Fruit fly (Drosophila melanogaster) whole organism, embryonic: Measurements from ENCODE around the gene CG14960.

Experiments used
- ATbp ChIP-seq: fragments of 200-800 bp; sonication (Bioruptor generic); optimal IDR thresholded peaks from 2 replicates; lab custom pipeline; 2017; ENCODE audit warnings: missing biosample characterization, mild to moderate bottlenecking, missing genetic modification characterization, missing genetic modification reagents
- BtbVII ChIP-seq: fragments of 200-800 bp; sonication (Bioruptor generic); optimal IDR thresholded peaks from 3 replicates; lab custom pipeline; 2017; ENCODE audit warnings: missing biosample characterization, mild to moderate bottlenecking, missing genetic modification characterization
- CG10209 ChIP-seq: fragments of 200-800 bp; sonication (Bioruptor generic); optimal IDR thresholded peaks from 3 replicates; lab custom pipeline; 2017; ENCODE audit warnings: missing biosample characterization, mild to moderate bottlenecking, missing genetic modification characterization, missing genetic modification reagents
- CG17359 ChIP-seq: fragments of 200-800 bp; sonication (Bioruptor generic); optimal IDR thresholded peaks from 3 replicates; lab custom pipeline; 2018; ENCODE audit warnings: missing biosample characterization, mild to moderate bottlenecking, missing genetic modification characterization, moderate library complexity
- CG17361 ChIP-seq: fragments of 200-800 bp; sonication (Bioruptor generic); IDR thresholded peaks from 3 replicates; pipeline ENCODE4 v1.3.6; 2022; ENCODE audit warnings: missing biosample characterization, missing genetic modification characterization
- CG17385 ChIP-seq: fragments of 200-800 bp; sonication (Bioruptor generic); optimal IDR thresholded peaks from 3 replicates; lab custom pipeline; 2018; ENCODE audit warnings: missing biosample characterization, mild to moderate bottlenecking, missing genetic modification characterization
- CG17829 ChIP-seq: fragments of 200-800 bp; optimal IDR thresholded peaks from 2 replicates; lab custom pipeline; 2019; ENCODE audit warnings: missing biosample characterization, mild to moderate bottlenecking, missing genetic modification characterization, moderate library complexity
- CG3065 ChIP-seq: fragments of 200-800 bp; sonication (Bioruptor generic); optimal IDR thresholded peaks from 2 replicates; lab custom pipeline; 2016; ENCODE audit warnings: missing biosample characterization, missing genetic modification characterization
- CG34376 ChIP-seq: fragments of 200-800 bp; sonication (Bioruptor generic); optimal IDR thresholded peaks from 2 replicates; lab custom pipeline; 2018; ENCODE audit warnings: missing biosample characterization, mild to moderate bottlenecking, missing genetic modification characterization
- CG7839 ChIP-seq: fragments of 200-800 bp; sonication (Bioruptor generic); optimal IDR thresholded peaks from 3 replicates; lab custom pipeline; 2018; ENCODE audit warnings: missing biosample characterization, mild to moderate bottlenecking, missing genetic modification characterization, moderate library complexity
- CG7963 ChIP-seq: fragments of 200-800 bp; sonication (Bioruptor generic); IDR thresholded peaks from 3 replicates; pipeline ENCODE4 v1.3.6; 2022; ENCODE audit warnings: missing biosample characterization, missing genetic modification characterization; ENCODE audit not compliant: partially characterized antibody
- CG8924 ChIP-seq: fragments of 200-800 bp; optimal IDR thresholded peaks from 3 replicates; lab custom pipeline; 2019; ENCODE audit warnings: missing biosample characterization, mild to moderate bottlenecking, missing genetic modification characterization, moderate library complexity
- CoRest ChIP-seq: fragments of 200-800 bp; sonication (Bioruptor generic); optimal IDR thresholded peaks from 3 replicates; lab custom pipeline; 2018; ENCODE audit warnings: missing biosample characterization, mild to moderate bottlenecking, missing genetic modification characterization, moderate library complexity
- D19A ChIP-seq: fragments of 200-800 bp; optimal IDR thresholded peaks from 3 replicates; lab custom pipeline; 2019; ENCODE audit warnings: missing biosample characterization, mild to moderate bottlenecking, missing genetic modification characterization, moderate library complexity
- Ets65A ChIP-seq: fragments of 200-800 bp; sonication (Bioruptor generic); peaks from one replicate; lab custom pipeline; 2016; ENCODE audit warnings: missing biosample characterization, missing genetic modification characterization
- Med ChIP-seq: fragments of 200-800 bp; sonication (Bioruptor generic); peaks from one replicate; lab custom pipeline; 2016; ENCODE audit warnings: missing biosample characterization, missing genetic modification characterization, mild to moderate bottlenecking, inconsistent platforms, moderate library complexity
- Mes4 ChIP-seq: fragments of 200-800 bp; sonication (Bioruptor generic); optimal IDR thresholded peaks from 2 replicates; lab custom pipeline; 2016; ENCODE audit warnings: missing biosample characterization, missing genetic modification characterization
- Opbp ChIP-seq: fragments of 200-800 bp; sonication (Bioruptor generic); IDR thresholded peaks from 3 replicates; pipeline ENCODE4 v1.3.6; 2022; ENCODE audit warnings: missing biosample characterization, missing genetic modification characterization; ENCODE audit not compliant: partially characterized antibody
- PHDP ChIP-seq: fragments of 200-800 bp; sonication (Bioruptor generic); optimal IDR thresholded peaks from 3 replicates; lab custom pipeline; 2018; ENCODE audit warnings: missing biosample characterization, mild to moderate bottlenecking, missing genetic modification characterization, moderate library complexity
- Ptx1 ChIP-seq: fragments of 200-800 bp; sonication (Bioruptor generic); IDR thresholded peaks from 2 replicates; pipeline ENCODE4 v1.3.6; 2022; ENCODE audit warnings: missing biosample characterization, missing genetic modification characterization
- Xbp1 ChIP-seq: fragments of 200-800 bp; sonication (Bioruptor generic); optimal IDR thresholded peaks from 3 replicates; lab custom pipeline; 2016; ENCODE audit warnings: missing biosample characterization, mild to moderate bottlenecking, missing genetic modification characterization
- bab2 ChIP-seq: fragments of 200-800 bp; sonication (Bioruptor generic); optimal IDR thresholded peaks from 2 replicates; lab custom pipeline; 2016; ENCODE audit warnings: missing biosample characterization, missing genetic modification characterization
- cad ChIP-seq: fragments of >200 bp; optimal IDR thresholded peaks from 2 replicates; lab custom pipeline; 2017; ENCODE audit warnings: missing biosample characterization, missing genetic modification characterization
- croc ChIP-seq: fragments of 200-800 bp; sonication (Bioruptor generic); conservative IDR thresholded peaks from 3 replicates; pipeline ENCODE4 v1.3.6; 2022; ENCODE audit warnings: missing biosample characterization, missing genetic modification characterization
- crol ChIP-seq: fragments of 200-800 bp; sonication (Bioruptor generic); IDR thresholded peaks from 2 replicates; pipeline ENCODE4 v1.3.6; 2022; ENCODE audit warnings: missing biosample characterization, missing genetic modification characterization
- dysf ChIP-seq: fragments of 200-800 bp; sonication (Bioruptor generic); IDR thresholded peaks from 3 replicates; pipeline ENCODE4 v1.3.6; 2022; ENCODE audit warnings: missing biosample characterization, missing genetic modification characterization
- fu2 ChIP-seq: fragments of 200-800 bp; sonication (Bioruptor generic); optimal IDR thresholded peaks from 2 replicates; lab custom pipeline; 2016; ENCODE audit warnings: missing biosample characterization, missing genetic modification characterization
- nmo ChIP-seq: fragments of 200-800 bp; sonication (Bioruptor generic); optimal IDR thresholded peaks from 2 replicates; lab custom pipeline; 2018; ENCODE audit warnings: missing biosample characterization, mild to moderate bottlenecking, missing genetic modification characterization, moderate library complexity
- nom ChIP-seq: fragments of 200-800 bp; sonication (Bioruptor generic); optimal IDR thresholded peaks from 2 replicates; lab custom pipeline; 2017; ENCODE audit warnings: missing biosample characterization, missing genetic modification characterization, mild to moderate bottlenecking, moderate library complexity, missing genetic modification reagents
- row ChIP-seq: fragments of 200-800 bp; sonication (Bioruptor generic); IDR thresholded peaks from 3 replicates; pipeline ENCODE4 v1.3.6; 2022; ENCODE audit warnings: missing biosample characterization, missing genetic modification characterization
- sc ChIP-seq, 3 experiments: fragments of >200 bp in 2 of 3; fragments of 200-800 bp in 1 of 3; sonication (Bioruptor generic) in 1 of 3; optimal IDR thresholded peaks; 2 replicates in 2 of 3; 3 replicates in 1 of 3; lab custom pipeline; 2017; ENCODE audit warnings: mild to moderate bottlenecking in 1 of 3, missing biosample characterization in 1 of 3, missing genetic modification characterization in 1 of 3, missing genetic modification reagents in 1 of 3
- scrt ChIP-seq: fragments of 200-800 bp; sonication (Bioruptor generic); optimal IDR thresholded peaks from 2 replicates; lab custom pipeline; 2018; ENCODE audit warnings: missing biosample characterization, mild to moderate bottlenecking, missing genetic modification characterization, moderate library complexity
- tap ChIP-seq: fragments of 200-800 bp; optimal IDR thresholded peaks from 3 replicates; lab custom pipeline; 2019; ENCODE audit warnings: missing biosample characterization, mild to moderate bottlenecking, missing genetic modification characterization, moderate library complexity
- vnd ChIP-seq: fragments of 200-800 bp; sonication (Bioruptor generic); IDR thresholded peaks from 3 replicates; pipeline ENCODE4 v1.3.6; 2022; ENCODE audit warnings: missing biosample characterization, missing genetic modification characterization; ENCODE audit not compliant: partially characterized antibody

Gene CG14960

DNA sequence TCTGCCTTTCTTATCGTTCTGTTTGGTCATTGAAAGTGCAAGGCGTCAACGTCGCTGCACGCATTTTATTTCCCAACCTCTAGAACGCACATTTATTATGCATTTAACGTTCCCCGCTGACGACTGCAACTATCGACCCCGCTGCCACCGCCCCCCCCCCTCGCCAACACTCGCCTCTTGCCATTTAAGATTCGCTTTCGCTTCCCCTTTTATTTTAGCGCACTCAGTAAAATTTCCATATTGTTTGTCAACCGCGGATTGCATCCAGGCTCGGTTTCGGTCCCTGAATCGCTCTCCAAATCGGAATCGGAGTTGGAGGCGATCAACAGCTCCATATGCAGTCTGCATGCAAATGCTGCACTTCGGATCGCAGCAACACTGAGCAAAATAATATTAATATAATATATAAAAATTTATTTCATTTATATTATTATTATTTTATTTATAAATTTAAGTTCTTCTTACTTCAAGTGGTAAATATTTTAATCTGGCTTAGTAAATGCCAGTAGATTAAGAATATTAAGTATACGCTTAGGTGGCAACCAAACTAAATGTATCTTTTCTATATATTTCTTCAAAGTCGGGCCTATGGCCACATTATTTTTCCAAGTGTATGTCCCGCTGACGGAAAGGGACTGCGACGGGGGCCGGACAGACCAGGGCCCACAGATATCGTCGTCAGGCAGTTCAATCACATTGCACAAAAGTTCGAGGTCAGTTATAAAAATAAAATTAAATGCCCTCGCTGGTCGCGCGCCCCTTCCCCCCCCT, 30.1 kb upstream of the CG14960 start (continued):
- TF ChIP-seq CG7839 (tag; lab: Kevin White, UChicago), result peak; percentile 32
- TF ChIP-seq Ets65A, result peak; percentile 25
- no peak for TF ChIP-seq sc (optimal IDR thresholded peaks at IDR 0.05; lab: Kevin White, UChicago)
- peak; percentile 4 for TF ChIP-seq sc (GFP tag; optimal IDR thresholded peaks at IDR 0.05; lab: Kevin White, UChicago)
- peak; percentile 50 for TF ChIP-seq CoRest (tag; lab: Kevin White, UChicago)
- TF ChIP-seq PHDP (tag; lab: Kevin White, UChicago), result peak; percentile 27
- no peak for TF ChIP-seq Opbp
- TF ChIP-seq CG17385 (GFP tag; lab: Kevin White, UChicago), result peak; percentile 49
- peak; percentile 11 for TF ChIP-seq CG17829 (tag; lab: Kevin White, UChicago)
- peak; percentile 12 for TF ChIP-seq CG10209
- peak; percentile 60 for TF ChIP-seq nmo (GFP tag; lab: Kevin White, UChicago)
- 0 out of 3 replicates have a peak, but pooled peaks have one; percentile 25 for TF ChIP-seq dysf (GFP tag; lab: Robert Waterston, UW)
- TF ChIP-seq D19A, result peak; percentile 0
- TF ChIP-seq scrt (GFP tag; lab: Kevin White, UChicago), result no peak
- peak; percentile 25; the same call in 2 of the 3 replicates for TF ChIP-seq row (GFP tag; lab: Robert Waterston, UW)
- TF ChIP-seq tap (tag; lab: Kevin White, UChicago), result peak; percentile 44
- no peak for TF ChIP-seq CG3065 (GFP tag; lab: Kevin White, UChicago)
- TF ChIP-seq nom (GFP tag; lab: Kevin White, UChicago), result peak; percentile 99
- peak; percentile 21 for TF ChIP-seq ATbp (GFP tag; lab: Kevin White, UChicago)
- peak; percentile 53 for TF ChIP-seq CG17359 (tag; lab: Kevin White, UChicago)
- TF ChIP-seq CG17361 (GFP tag; lab: Robert Waterston, UW), result 0 out of 3 replicates have a peak, but pooled peaks have one; percentile 32
- no peak for TF ChIP-seq CG34376 (GFP tag; lab: Kevin White, UChicago)
- TF ChIP-seq Ptx1, result 0 out of 2 replicates have a peak, but pooled peaks have one; percentile 11
- TF ChIP-seq bab2 (GFP tag; lab: Kevin White, UChicago), result no peak
- no peak for TF ChIP-seq cad (GFP tag; lab: Kevin White, UChicago)
- no peak for TF ChIP-seq fu2
- TF ChIP-seq CG8924 (tag; lab: Kevin White, UChicago), result peak; percentile 25
- no peak for TF ChIP-seq BtbVII (GFP tag; lab: Kevin White, UChicago)
- TF ChIP-seq Xbp1 (GFP tag; lab: Kevin White, UChicago), result peak; percentile 12
- TF ChIP-seq croc (GFP tag; lab: Robert Waterston, UW), result no peak; the same call in 2 of the 3 replicates

DNA sequence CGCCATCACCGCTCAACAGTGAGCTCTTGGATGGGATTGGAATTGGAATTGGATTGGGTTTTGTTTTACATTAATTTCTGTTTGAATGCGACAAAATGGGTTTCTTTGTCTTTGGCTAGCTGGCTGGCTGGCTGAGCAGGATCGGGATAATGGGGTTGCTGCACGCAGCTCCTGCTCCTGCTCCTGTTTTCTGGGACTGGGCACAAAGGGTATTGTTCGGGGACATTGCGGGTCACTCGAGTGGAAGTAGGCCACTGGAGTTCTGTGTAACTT, 29.5 kb upstream of the CG14960 start:
- TF ChIP-seq Mes4 (no peak), CG7963 (GFP tag; lab: Robert Waterston, UW) (0 out of 3 replicates have a peak, but pooled peaks have one; percentile 18), vnd (GFP tag; lab: Robert Waterston, UW) (0 out of 3 replicates have a peak, but pooled peaks have one; percentile 16), crol (peak; percentile 66; the same call in 1 of the 2 replicates), Med (no peak)
